Fruit fly (Drosophila melanogaster) whole organism, pupa: Measurements from ENCODE around the gene CG34417.

ENCODE experiments used
- CG10348 ChIP-seq: fragments of 200-800 bp; sonication (Bioruptor generic); IDR thresholded peaks from 2 replicates; pipeline ENCODE4 v1.3.6; 2022; ENCODE audit warnings: missing biosample characterization, missing genetic modification characterization
- CG12605 ChIP-seq: fragments of 200-800 bp; sonication (Bioruptor generic); IDR thresholded peaks from 2 replicates; pipeline ENCODE4 v1.3.6; 2022; ENCODE audit warnings: missing biosample characterization, missing genetic modification characterization
- CG13204 ChIP-seq: fragments of 200-800 bp; sonication (Bioruptor generic); optimal IDR thresholded peaks from 2 replicates; lab custom pipeline; 2018; ENCODE audit warnings: missing biosample characterization, mild to moderate bottlenecking, missing genetic modification characterization, moderate library complexity
- CG14655 ChIP-seq: fragments of 200-800 bp; sonication (Bioruptor generic); optimal IDR thresholded peaks from 3 replicates; lab custom pipeline; 2017; ENCODE audit warnings: mild to moderate bottlenecking, missing biosample characterization, missing genetic modification reagents, missing genetic modification characterization
- CG15710 ChIP-seq: fragments of 200-800 bp; sonication (Bioruptor generic); optimal IDR thresholded peaks from 2 replicates; lab custom pipeline; 2018; ENCODE audit warnings: missing biosample characterization, mild to moderate bottlenecking, missing genetic modification characterization, moderate library complexity
- CG17806 ChIP-seq: fragments of 200-800 bp; sonication (Bioruptor generic); optimal IDR thresholded peaks from 2 replicates; lab custom pipeline; 2018; ENCODE audit warnings: missing biosample characterization, mild to moderate bottlenecking, missing genetic modification characterization, moderate library complexity
- CG32121 ChIP-seq: fragments of 200-800 bp; sonication (Bioruptor generic); IDR thresholded peaks from 2 replicates; pipeline ENCODE4 v1.3.6; 2022; ENCODE audit warnings: missing biosample characterization, missing genetic modification characterization
- CG34367 ChIP-seq: fragments of 200-800 bp; sonication (Bioruptor generic); optimal IDR thresholded peaks from 2 replicates; lab custom pipeline; 2018; ENCODE audit warnings: missing biosample characterization, mild to moderate bottlenecking, missing genetic modification characterization
- CG4496 ChIP-seq: fragments of 200-800 bp; sonication (Bioruptor generic); IDR thresholded peaks from 3 replicates; pipeline ENCODE4 v1.3.6; 2022; ENCODE audit warnings: missing biosample characterization, missing genetic modification characterization
- CG8159 ChIP-seq: fragments of 200-800 bp; sonication (Bioruptor generic); optimal IDR thresholded peaks from 3 replicates; lab custom pipeline; 2018; ENCODE audit warnings: missing biosample characterization, mild to moderate bottlenecking, missing genetic modification characterization, moderate library complexity
- CG8301 ChIP-seq: fragments of 200-800 bp; sonication (Bioruptor generic); optimal IDR thresholded peaks from 2 replicates; lab custom pipeline; 2018; ENCODE audit warnings: missing biosample characterization, mild to moderate bottlenecking, missing genetic modification characterization
- CG9948 ChIP-seq: fragments of 200-800 bp; sonication (Bioruptor generic); optimal IDR thresholded peaks from 2 replicates; lab custom pipeline; 2018; ENCODE audit warnings: missing biosample characterization, mild to moderate bottlenecking, missing genetic modification characterization, moderate library complexity
- D1 ChIP-seq: fragments of 200-800 bp; sonication (Bioruptor generic); optimal IDR thresholded peaks from 2 replicates; lab custom pipeline; 2018; ENCODE audit warnings: missing biosample characterization, mild to moderate bottlenecking, missing genetic modification characterization, moderate library complexity
- EcR ChIP-seq: fragments of 200-800 bp; sonication (Bioruptor generic); optimal IDR thresholded peaks from 3 replicates; lab custom pipeline; 2019; ENCODE audit warnings: missing biosample characterization, missing genetic modification characterization, mild to moderate bottlenecking, moderate library complexity, missing genetic modification reagents
- Ets98B ChIP-seq: fragments of 200-800 bp; sonication (Bioruptor generic); IDR thresholded peaks from 2 replicates; pipeline ENCODE4 v1.3.6; 2022; ENCODE audit warnings: missing biosample characterization, missing genetic modification characterization
- Pif1A ChIP-seq: fragments of 200-800 bp; sonication (Bioruptor generic); optimal IDR thresholded peaks from 3 replicates; lab custom pipeline; 2016; ENCODE audit warnings: missing biosample characterization, missing genetic modification characterization
- Pif1B ChIP-seq: fragments of 200-800 bp; sonication (Bioruptor generic); optimal IDR thresholded peaks from 3 replicates; lab custom pipeline; 2016; ENCODE audit warnings: missing biosample characterization, missing genetic modification characterization
- Snoo ChIP-seq: fragments of 200-800 bp; sonication (Bioruptor generic); optimal IDR thresholded peaks from 3 replicates; lab custom pipeline; 2017; ENCODE audit warnings: missing biosample characterization, mild to moderate bottlenecking, missing genetic modification characterization, inconsistent platforms
- fd96Ca ChIP-seq: fragments of 200-800 bp; sonication (Bioruptor generic); IDR thresholded peaks from 3 replicates; pipeline ENCODE4 v1.3.6; 2022; ENCODE audit warnings: missing biosample characterization, missing genetic modification characterization
- gl ChIP-seq: fragments of 200-800 bp; sonication (Bioruptor generic); optimal IDR thresholded peaks from 2 replicates; lab custom pipeline; 2018; ENCODE audit warnings: missing biosample characterization, mild to moderate bottlenecking, missing genetic modification characterization
- rn ChIP-seq: fragments of 200-800 bp; sonication (Bioruptor generic); IDR thresholded peaks from 2 replicates; pipeline ENCODE4 v1.3.6; 2022; ENCODE audit warnings: missing biosample characterization, missing genetic modification characterization

The CG34417 gene

dm6 chrX:6596788-6597187 lies 56.2 kb downstream of the CG34417 start, which contains the start of gene APC7:
Gene APC7 (plus strand): TSS chrX:6597088.
- TF ChIP-seq CG12605 = no peak
- TF ChIP-seq gl (tag; lab: Kevin White, UChicago) = no peak
- no peak for TF ChIP-seq CG13204 (GFP tag; lab: Kevin White, UChicago)

- peak; percentile 99 for TF ChIP-seq CG32121 (GFP tag; lab: Robert Waterston, UW)
- TF ChIP-seq Pif1A = peak; percentile 89
- TF ChIP-seq gl (tag; lab: Kevin White, UChicago) = peak; percentile 86
- TF ChIP-seq Pif1B (GFP tag; lab: Kevin White, UChicago) = peak; percentile 90
- peak; percentile 97 for TF ChIP-seq CG17806
- TF ChIP-seq CG8159 (tag; lab: Kevin White, UChicago) = peak; percentile 95
- no peak for TF ChIP-seq CG13204 (GFP tag; lab: Kevin White, UChicago)
- TF ChIP-seq CG12605 = peak; percentile 98
- peak; percentile 94 for TF ChIP-seq Snoo (tag; lab: Kevin White, UChicago)
- peak; percentile 81 for TF ChIP-seq CG34367
- TF ChIP-seq D1 (tag; lab: Kevin White, UChicago) = peak; percentile 88
- peak; percentile 98 for TF ChIP-seq rn (GFP tag; lab: Robert Waterston, UW)
- TF ChIP-seq CG15710 = peak; percentile 84
- TF ChIP-seq CG10348 = peak; percentile 95
- TF ChIP-seq CG9948 (tag; lab: Kevin White, UChicago) = peak; percentile 78
- TF ChIP-seq Ets98B (GFP tag; lab: Robert Waterston, UW) = peak; percentile 99
- peak; percentile 96 for TF ChIP-seq CG14655 (GFP tag; lab: Kevin White, UChicago)
- peak; percentile 100 for TF ChIP-seq CG4496
- peak; percentile 88 for TF ChIP-seq fd96Ca (GFP tag; lab: Robert Waterston, UW)
- TF ChIP-seq EcR = no peak
- peak; percentile 95 for TF ChIP-seq CG8301 (tag; lab: Kevin White, UChicago)
Measured at dm6 chrX:6599233-6599632, 58.7 kb downstream of the CG34417 start.

- TF ChIP-seq CG13204 (GFP tag; lab: Kevin White, UChicago) = no peak
- TF ChIP-seq CG4496 = 0 out of 3 replicates have a peak, but pooled peaks have one; percentile 10
Measured at dm6 chrX:6599880-6600279, 59.3 kb downstream of the CG34417 start, which contains the start of gene pigs. Gene pigs (plus strand): TSS chrX:6600062.

dm6 chrX:6601144-6601543 lies 60.6 kb downstream of the CG34417 start:
- TF ChIP-seq CG14655 (GFP tag; lab: Kevin White, UChicago) = peak; percentile 21
- peak; percentile 52 for TF ChIP-seq CG9948 (tag; lab: Kevin White, UChicago)
- peak; percentile 78 for TF ChIP-seq CG4496
- no peak for TF ChIP-seq CG13204 (GFP tag; lab: Kevin White, UChicago)
- TF ChIP-seq D1 (tag; lab: Kevin White, UChicago) = no peak
- no peak for TF ChIP-seq Pif1B (GFP tag; lab: Kevin White, UChicago)
- TF ChIP-seq CG8159 (tag; lab: Kevin White, UChicago) = peak; percentile 54
- no peak for TF ChIP-seq rn (GFP tag; lab: Robert Waterston, UW)
- peak; percentile 35 for TF ChIP-seq CG8301 (tag; lab: Kevin White, UChicago)
- TF ChIP-seq CG32121 (GFP tag; lab: Robert Waterston, UW) = 0 out of 2 replicates have a peak, but pooled peaks have one; percentile 25
- TF ChIP-seq fd96Ca (GFP tag; lab: Robert Waterston, UW) = peak; percentile 35; the same call in 1 of the 3 replicates
- TF ChIP-seq gl (tag; lab: Kevin White, UChicago) = no peak
- peak; percentile 42 for TF ChIP-seq CG17806
- peak; percentile 34 for TF ChIP-seq CG34367
- peak; percentile 39; the same call in 1 of the 2 replicates for TF ChIP-seq CG12605
- peak; percentile 19 for TF ChIP-seq Snoo (tag; lab: Kevin White, UChicago)
- TF ChIP-seq CG15710 = peak; percentile 39

- TF ChIP-seq CG10348 (0 out of 2 replicates have a peak, but pooled peaks have one; percentile 38), CG12605 (peak; percentile 72; the same call in 1 of the 2 replicates), EcR (no peak), CG4496 (peak; percentile 90), CG9948 (tag; lab: Kevin White, UChicago) (peak; percentile 91), Ets98B (GFP tag; lab: Robert Waterston, UW) (peak; percentile 75), CG34367 (peak; percentile 88), CG14655 (GFP tag; lab: Kevin White, UChicago) (peak; percentile 92), CG15710 (peak; percentile 91), Pif1B (GFP tag; lab: Kevin White, UChicago) (peak; percentile 91), CG32121 (GFP tag; lab: Robert Waterston, UW) (peak; percentile 83), Snoo (tag; lab: Kevin White, UChicago) (peak; percentile 84), CG8301 (tag; lab: Kevin White, UChicago) (peak; percentile 88), Pif1A (peak; percentile 93), rn (GFP tag; lab: Robert Waterston, UW) (peak; percentile 59; the same call in 1 of the 2 replicates), gl (tag; lab: Kevin White, UChicago) (peak; percentile 84), CG13204 (GFP tag; lab: Kevin White, UChicago) (peak; percentile 69), D1 (tag; lab: Kevin White, UChicago) (peak; percentile 71), CG8159 (tag; lab: Kevin White, UChicago) (peak; percentile 93), fd96Ca (GFP tag; lab: Robert Waterston, UW) (peak; percentile 88), CG17806 (peak; percentile 91)
Measured at dm6 chrX:6601641-6602276, 61.2 kb downstream of the CG34417 start.

dm6 chrX:6604706-6605105 lies 64.1 kb downstream of the CG34417 start:
- TF ChIP-seq CG8301 (tag; lab: Kevin White, UChicago) = no peak
- TF ChIP-seq CG17806 = no peak
- TF ChIP-seq Pif1B (GFP tag; lab: Kevin White, UChicago) = no peak
- no peak for TF ChIP-seq rn (GFP tag; lab: Robert Waterston, UW)
- no peak for TF ChIP-seq CG34367
- no peak for TF ChIP-seq Snoo (tag; lab: Kevin White, UChicago)
- no peak for TF ChIP-seq gl (tag; lab: Kevin White, UChicago)
- TF ChIP-seq CG10348 = no peak
- TF ChIP-seq CG9948 (tag; lab: Kevin White, UChicago) = no peak
- no peak; the same call in 2 of the 3 replicates for TF ChIP-seq CG4496
- no peak for TF ChIP-seq EcR
- no peak for TF ChIP-seq fd96Ca (GFP tag; lab: Robert Waterston, UW)
- no peak for TF ChIP-seq CG15710
- no peak for TF ChIP-seq CG32121 (GFP tag; lab: Robert Waterston, UW)
- no peak for TF ChIP-seq CG14655 (GFP tag; lab: Kevin White, UChicago)
- TF ChIP-seq CG8159 (tag; lab: Kevin White, UChicago) = no peak
- TF ChIP-seq Pif1A = no peak
- no peak for TF ChIP-seq CG13204 (GFP tag; lab: Kevin White, UChicago)
- no peak for TF ChIP-seq CG12605
- TF ChIP-seq Ets98B (GFP tag; lab: Robert Waterston, UW) = no peak
